Fruit fly (Drosophila melanogaster): ENCODE results near the gene faf.

DNA sequence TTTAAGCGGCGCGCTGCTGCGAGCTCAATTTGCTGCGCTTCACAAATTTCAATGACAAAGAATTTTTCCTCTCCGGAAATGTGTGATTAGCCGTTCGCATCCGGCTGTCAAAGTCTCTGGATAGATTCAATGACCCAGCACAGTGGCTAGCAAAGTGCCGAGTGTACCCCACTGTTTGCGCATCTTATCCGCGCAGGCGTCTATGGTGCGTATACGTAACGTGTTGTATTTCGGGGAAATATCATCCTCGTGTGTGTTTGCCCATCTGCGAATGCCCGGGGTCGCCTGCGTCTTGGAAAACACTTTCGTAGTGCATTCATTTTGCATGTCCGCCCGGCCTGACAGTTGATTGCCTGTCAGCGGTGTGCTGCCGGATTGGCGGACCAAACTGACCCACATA lies 47.4 kb downstream of the faf start:
- TF ChIP-seq svp (GFP tag) (no peak), salr (GFP tag; optimal IDR thresholded peaks at IDR 0.05) (no peak), cyc (GFP tag; optimal IDR thresholded peaks at IDR 0.05) (no peak), CG6808 (GFP tag; optimal IDR thresholded peaks at IDR 0.05) (no peak)

Data from whole organism, prepupa.